Worm (Caenorhabditis elegans): Measurements from ENCODE around the gene C24H12.6.

The C24H12.6 gene

DNA sequence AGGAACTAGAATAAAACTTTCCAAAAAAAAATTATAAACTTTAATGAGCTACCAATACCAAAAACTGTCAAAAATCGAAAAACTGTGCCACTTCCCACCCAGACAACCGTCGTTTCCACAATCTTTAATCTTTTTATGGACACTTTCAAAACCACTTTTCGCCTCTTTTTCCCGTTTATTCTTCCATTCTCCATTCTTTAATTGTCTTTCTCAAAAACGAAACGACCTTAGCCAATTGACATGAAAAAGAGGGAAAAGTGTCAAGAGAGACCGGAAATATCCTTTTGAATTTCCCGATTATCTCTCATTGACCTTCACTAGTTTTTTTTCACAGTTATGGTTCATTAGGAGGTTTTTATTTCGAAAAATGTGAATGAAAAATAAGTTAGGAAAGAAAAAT lies 47.1 kb downstream of the C24H12.6 start:
- TF ChIP-seq F13C5.2 (tag; optimal IDR thresholded peaks at IDR 0.05) = no peak
- TF ChIP-seq scrt-1 (GFP tag; IDR thresholded peaks at IDR 0.05) = no peak
- TF ChIP-seq B0310.2 (tag; optimal IDR thresholded peaks at IDR 0.05) = no peak
- TF ChIP-seq hmbx-1 (tag; optimal IDR thresholded peaks at IDR 0.05) = no peak
- no peak for TF ChIP-seq ceh-36 (tag; optimal IDR thresholded peaks at IDR 0.05)
- TF ChIP-seq ama-1 (optimal IDR thresholded peaks at IDR 0.05) = no peak
- TF ChIP-seq hnd-1 (tag; optimal IDR thresholded peaks at IDR 0.05) = no peak
- TF ChIP-seq aly-1 (tag; optimal IDR thresholded peaks at IDR 0.05) = no peak
- TF ChIP-seq tbx-11 (GFP tag; IDR thresholded peaks at IDR 0.05) = no peak
- TF ChIP-seq flt-1 (GFP tag; IDR thresholded peaks at IDR 0.05) = no peak
- no peak for TF ChIP-seq ets-7 (tag; optimal IDR thresholded peaks at IDR 0.05)
- no peak for TF ChIP-seq pes-1 (GFP tag; IDR thresholded peaks at IDR 0.05)
- TF ChIP-seq sea-1 (GFP tag; conservative IDR thresholded peaks at IDR 0.05) = no peak
- TF ChIP-seq ceh-13 (GFP tag; optimal IDR thresholded peaks at IDR 0.05) = no peak

DNA sequence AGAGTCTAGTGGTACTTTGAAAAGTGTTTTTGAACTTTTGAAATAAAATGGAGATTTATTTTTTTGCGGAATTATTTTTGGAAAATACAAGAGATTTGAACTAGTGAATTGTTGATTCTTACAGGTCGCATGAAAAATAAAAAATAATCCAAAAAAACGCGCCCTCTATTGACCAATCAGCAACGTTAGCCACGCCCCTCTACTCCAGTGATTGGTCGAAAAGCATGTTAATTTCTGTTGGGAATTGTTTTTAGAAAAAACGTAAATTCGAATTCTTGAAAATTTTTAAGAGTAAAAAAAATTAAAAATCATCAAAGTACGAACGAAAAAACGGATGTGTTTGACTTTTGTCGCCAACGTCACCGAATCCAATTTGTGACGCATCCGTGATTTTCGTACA lies 48.3 kb downstream of the C24H12.6 start:
- no peak for TF ChIP-seq scrt-1 (GFP tag; IDR thresholded peaks at IDR 0.05)
- TF ChIP-seq F13C5.2 (tag; optimal IDR thresholded peaks at IDR 0.05) = no peak
- TF ChIP-seq ets-7 (tag; optimal IDR thresholded peaks at IDR 0.05) = no peak
- no peak for TF ChIP-seq sea-1 (GFP tag; conservative IDR thresholded peaks at IDR 0.05)
- TF ChIP-seq ceh-36 (tag; optimal IDR thresholded peaks at IDR 0.05) = no peak
- TF ChIP-seq ama-1 (optimal IDR thresholded peaks at IDR 0.05) = no peak
- no peak for TF ChIP-seq hmbx-1 (tag; optimal IDR thresholded peaks at IDR 0.05)
- TF ChIP-seq B0310.2 (tag; optimal IDR thresholded peaks at IDR 0.05) = no peak
- TF ChIP-seq tbx-37 (GFP tag; conservative IDR thresholded peaks at IDR 0.05) = no peak
- no peak for TF ChIP-seq hmg-4 (GFP tag; optimal IDR thresholded peaks at IDR 0.05)
- TF ChIP-seq flt-1 (GFP tag; IDR thresholded peaks at IDR 0.05) = no peak
- no peak for TF ChIP-seq pes-1 (GFP tag; IDR thresholded peaks at IDR 0.05)
- no peak for TF ChIP-seq aly-1 (tag; optimal IDR thresholded peaks at IDR 0.05)

DNA sequence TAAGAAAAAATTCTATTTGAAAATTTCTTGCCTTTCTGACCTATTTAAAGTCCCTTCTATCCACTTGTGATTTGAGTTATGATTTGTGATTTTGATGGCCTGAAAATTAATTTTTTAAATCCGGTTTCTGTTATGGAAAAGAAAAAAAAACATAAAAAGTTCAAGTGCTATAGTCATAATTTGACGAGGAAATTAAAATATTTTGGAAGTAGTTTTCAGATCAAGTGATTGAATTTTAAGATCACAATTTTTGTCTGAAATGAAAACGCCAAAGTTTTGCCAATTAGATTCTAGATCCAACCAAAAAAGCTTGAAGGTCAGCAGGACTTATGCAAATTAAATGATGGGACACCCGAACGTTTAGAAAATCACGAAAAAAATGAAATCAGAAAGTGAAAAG lies 51.2 kb downstream of the C24H12.6 start, which contains the start of gene ptr-3:
ptr-3 (minus strand) TSS at position 101 of the 400 bp plus-strand sequence.
- TF ChIP-seq ama-1 (optimal IDR thresholded peaks at IDR 0.05) = no peak
- no peak for TF ChIP-seq ceh-13 (GFP tag; optimal IDR thresholded peaks at IDR 0.05)
- no peak for TF ChIP-seq hnd-1 (tag; optimal IDR thresholded peaks at IDR 0.05)
- no peak for TF ChIP-seq B0310.2 (tag; optimal IDR thresholded peaks at IDR 0.05)
- no peak for TF ChIP-seq sea-1 (GFP tag; conservative IDR thresholded peaks at IDR 0.05)
- TF ChIP-seq ets-7 (tag; optimal IDR thresholded peaks at IDR 0.05) = no peak
- no peak for TF ChIP-seq tra-4 (tag; optimal IDR thresholded peaks at IDR 0.05)
- no peak for TF ChIP-seq tbx-11 (GFP tag; IDR thresholded peaks at IDR 0.05)
- TF ChIP-seq tbx-37 (GFP tag; conservative IDR thresholded peaks at IDR 0.05) = no peak
- TF ChIP-seq flt-1 (GFP tag; IDR thresholded peaks at IDR 0.05) = no peak
- no peak for TF ChIP-seq ceh-36 (tag; optimal IDR thresholded peaks at IDR 0.05)
- no peak for TF ChIP-seq F13C5.2 (tag; optimal IDR thresholded peaks at IDR 0.05)
- no peak for TF ChIP-seq hmbx-1 (tag; optimal IDR thresholded peaks at IDR 0.05)
- TF ChIP-seq aly-1 (tag; optimal IDR thresholded peaks at IDR 0.05) = no peak
- TF ChIP-seq hmg-4 (GFP tag; optimal IDR thresholded peaks at IDR 0.05) = no peak
- no peak for TF ChIP-seq scrt-1 (GFP tag; IDR thresholded peaks at IDR 0.05)
- TF ChIP-seq pes-1 (GFP tag; IDR thresholded peaks at IDR 0.05) = no peak

Measured in whole organism, early embryonic.